Worm (Caenorhabditis elegans): ENCODE data around the gene let-756.

let-756 gene

DNA sequence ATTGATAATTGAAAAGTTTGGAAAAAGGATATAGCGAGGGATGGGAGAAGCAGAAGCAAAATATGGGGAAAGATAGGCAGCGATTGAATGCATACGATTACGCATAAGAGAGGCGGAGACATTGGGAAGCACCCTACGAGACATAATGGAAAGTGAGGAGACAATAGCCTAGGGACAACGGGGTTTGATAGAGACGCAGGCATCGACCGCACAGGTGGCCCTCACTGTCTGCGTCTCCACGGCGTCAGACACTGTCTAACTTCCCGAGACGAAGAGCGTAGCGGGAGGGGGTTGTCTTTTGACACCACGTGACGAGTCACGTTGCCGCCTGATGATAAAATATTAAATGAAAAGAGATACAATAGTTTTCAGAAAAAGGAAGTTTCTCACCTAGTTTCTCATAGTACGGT is 14.1 kb downstream of the let-756 start:
- TF ChIP-seq nhr-11 (tag; optimal IDR thresholded peaks at IDR 0.05) = peak; percentile 82
- TF ChIP-seq mxl-3 (GFP tag; optimal IDR thresholded peaks at IDR 0.05) = peak; percentile 98
- TF ChIP-seq ces-1 (GFP tag; optimal IDR thresholded peaks at IDR 0.05) = no peak
- TF ChIP-seq lin-15B (tag; optimal IDR thresholded peaks at IDR 0.05) = no peak
- TF ChIP-seq ceh-62 (tag; optimal IDR thresholded peaks at IDR 0.05) = no peak
- peak; percentile 94 for TF ChIP-seq tra-1 (GFP tag; IDR thresholded peaks at IDR 0.05)
- TF ChIP-seq nhr-111 (GFP tag; optimal IDR thresholded peaks at IDR 0.05) = no peak
- peak; percentile 93 for TF ChIP-seq saeg-2 (GFP tag; IDR thresholded peaks at IDR 0.05)
- TF ChIP-seq zag-1 (tag; optimal IDR thresholded peaks at IDR 0.05) = no peak
- peak; percentile 86 for TF ChIP-seq nhr-28 (tag; optimal IDR thresholded peaks at IDR 0.05)
- peak in 1 of 2 experiments; percentile 99 for TF ChIP-seq unc-62 (GFP tag; optimal IDR thresholded peaks at IDR 0.05 in 1 of 2)
- TF ChIP-seq unc-62 (tag; optimal IDR thresholded peaks at IDR 0.05) = no peak
- no peak for TF ChIP-seq ztf-7 (tag; optimal IDR thresholded peaks at IDR 0.05)
- TF ChIP-seq fos-1 (tag; optimal IDR thresholded peaks at IDR 0.05) = no peak
- TF ChIP-seq T26A8.4 (GFP tag; IDR thresholded peaks at IDR 0.05) = peak; percentile 93
- no peak for TF ChIP-seq lin-39 (tag; optimal IDR thresholded peaks at IDR 0.05)
- no peak for TF ChIP-seq pqm-1 (tag; optimal IDR thresholded peaks at IDR 0.05)
- no peak for TF ChIP-seq aly-2 (tag; optimal IDR thresholded peaks at IDR 0.05)
- TF ChIP-seq ctbp-1 (GFP tag; IDR thresholded peaks at IDR 0.05) = peak; percentile 56; the same call in 1 of the 2 replicates
- TF ChIP-seq mep-1 (tag; optimal IDR thresholded peaks at IDR 0.05) = peak; percentile 79
- peak; percentile 72 for TF ChIP-seq spr-1 (tag; optimal IDR thresholded peaks at IDR 0.05)
- TF ChIP-seq set-16 (GFP tag; IDR thresholded peaks at IDR 0.05) = peak; percentile 88
- peak; percentile 49 for TF ChIP-seq nhr-6 (tag; optimal IDR thresholded peaks at IDR 0.05)
- TF ChIP-seq pha-4 (GFP tag; IDR thresholded peaks at IDR 0.05) = peak; percentile 92
- TF ChIP-seq pha-4 (tag; optimal IDR thresholded peaks at IDR 0.05) = no peak
- TF ChIP-seq mes-2 (tag; optimal IDR thresholded peaks at IDR 0.05; ENCODE audit: poor library complexity, severe bottlenecking) = peak; percentile 55
- no peak for TF ChIP-seq D1046.2 (GFP tag; IDR thresholded peaks at IDR 0.05)
- TF ChIP-seq unc-130 (GFP tag; optimal IDR thresholded peaks at IDR 0.05) = no peak
- TF ChIP-seq ceh-44 (GFP tag; IDR thresholded peaks at IDR 0.05) = no peak
- TF ChIP-seq ZK546.5 (tag; optimal IDR thresholded peaks at IDR 0.05) = no peak
- TF ChIP-seq zip-2 (tag; optimal IDR thresholded peaks at IDR 0.05) = no peak
- peak; percentile 68 for TF ChIP-seq lin-38 (GFP tag; IDR thresholded peaks at IDR 0.05)
- TF ChIP-seq mxl-2 (GFP tag; conservative IDR thresholded peaks at IDR 0.05) = peak; percentile 62; the same call in 1 of the 2 replicates
- TF ChIP-seq php-3 (GFP tag; IDR thresholded peaks at IDR 0.05) = peak; percentile 93
- TF ChIP-seq duxl-1 (tag; optimal IDR thresholded peaks at IDR 0.05; ENCODE audit: poor library complexity) = peak; percentile 46
- TF ChIP-seq ceh-28 (tag; optimal IDR thresholded peaks at IDR 0.05) = no peak
- TF ChIP-seq R02D3.7 (tag; optimal IDR thresholded peaks at IDR 0.05) = no peak
- TF ChIP-seq T20F7.1 (GFP tag; optimal IDR thresholded peaks at IDR 0.05) = peak; percentile 76
- no peak for TF ChIP-seq F49E8.2 (tag; optimal IDR thresholded peaks at IDR 0.05; ENCODE audit: borderline replicate concordance)
- TF ChIP-seq snpc-1.2 (GFP tag; IDR thresholded peaks at IDR 0.05) = no peak
- no peak for TF ChIP-seq ama-1 (optimal IDR thresholded peaks at IDR 0.05)
- peak; percentile 40 for TF ChIP-seq nhr-76 (tag; optimal IDR thresholded peaks at IDR 0.05)
- peak; percentile 88 for TF ChIP-seq dve-1 (tag; optimal IDR thresholded peaks at IDR 0.05; ENCODE audit: insufficient read depth)
- peak; percentile 97 for TF ChIP-seq hlh-30 (tag; optimal IDR thresholded peaks at IDR 0.05; ENCODE audit: insufficient read depth)
- TF ChIP-seq skn-1 (tag; optimal IDR thresholded peaks at IDR 0.05) = no peak
- TF ChIP-seq F26F4.8 (GFP tag; conservative IDR thresholded peaks at IDR 0.05) = no peak
- no peak for TF ChIP-seq ceh-82 (tag; optimal IDR thresholded peaks at IDR 0.05)
- TF ChIP-seq dpl-1 (GFP tag; optimal IDR thresholded peaks at IDR 0.05) = peak; percentile 18
- TF ChIP-seq ZK337.2 (GFP tag; IDR thresholded peaks at IDR 0.05) = 0 out of 2 replicates have a peak, but pooled peaks have one; percentile 39
- no peak for TF ChIP-seq lir-3 (tag; optimal IDR thresholded peaks at IDR 0.05)
- TF ChIP-seq fkh-10 (GFP tag; optimal IDR thresholded peaks at IDR 0.05) = no peak
- peak; percentile 98 for TF ChIP-seq dmd-6 (GFP tag; IDR thresholded peaks at IDR 0.05)
- TF ChIP-seq nhr-42 (GFP tag; IDR thresholded peaks at IDR 0.05) = peak; percentile 85
